Worm (Caenorhabditis elegans): ENCODE results near the gene F46F5.10.

Gene F46F5.10

DNA sequence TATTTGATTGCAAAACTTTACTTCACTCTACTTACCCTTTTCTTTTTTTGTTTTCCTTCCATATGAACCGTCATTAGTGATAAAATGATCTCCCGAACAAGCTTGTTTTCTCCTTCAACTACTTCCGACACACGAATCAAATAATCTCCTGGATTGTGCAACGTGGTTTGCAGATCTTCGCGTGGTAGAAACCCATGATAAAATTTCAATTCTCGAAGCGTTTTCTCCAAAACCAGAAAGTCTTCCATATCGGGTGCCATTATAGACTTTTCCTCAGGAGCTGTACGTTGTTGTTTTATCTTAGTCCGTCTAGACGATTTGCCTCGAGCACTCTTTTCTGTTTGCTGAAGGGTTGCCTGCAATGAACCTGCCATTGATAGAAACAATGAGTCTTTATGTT is 26.2 kb upstream of the F46F5.10 start:
- TF ChIP-seq fkh-10 (GFP tag; optimal IDR thresholded peaks at IDR 0.05) (no peak), unc-55 (GFP tag; optimal IDR thresholded peaks at IDR 0.05) (no peak), gmeb-2 (tag; optimal IDR thresholded peaks at IDR 0.05) (no peak), C08G9.2 (tag; optimal IDR thresholded peaks at IDR 0.05) (no peak), npax-4 (tag; optimal IDR thresholded peaks at IDR 0.05) (no peak), pha-2 (tag; optimal IDR thresholded peaks at IDR 0.05) (no peak), elt-2 (tag; optimal IDR thresholded peaks at IDR 0.05) (no peak), ama-1 (optimal IDR thresholded peaks at IDR 0.05) (no peak), pat-9 (tag; optimal IDR thresholded peaks at IDR 0.05) (no peak), ceh-18 (tag; optimal IDR thresholded peaks at IDR 0.05) (no peak), hlh-8 (tag; optimal IDR thresholded peaks at IDR 0.05) (no peak), ceh-9 (tag; optimal IDR thresholded peaks at IDR 0.05) (no peak), nhr-11 (tag; optimal IDR thresholded peaks at IDR 0.05) (no peak), K09A11.1 (tag; optimal IDR thresholded peaks at IDR 0.05; ENCODE audit: insufficient read depth) (no peak)

- TF ChIP-seq odd-2 (tag; optimal IDR thresholded peaks at IDR 0.05): no peak
- no peak for TF ChIP-seq elt-4 (tag; optimal IDR thresholded peaks at IDR 0.05)
- TF ChIP-seq ceh-2 (tag; optimal IDR thresholded peaks at IDR 0.05): no peak
- no peak for TF ChIP-seq pqm-1 (tag; optimal IDR thresholded peaks at IDR 0.05)
- TF ChIP-seq elt-2 (tag; optimal IDR thresholded peaks at IDR 0.05): no peak
- TF ChIP-seq ceh-9 (tag; optimal IDR thresholded peaks at IDR 0.05): no peak
- TF ChIP-seq che-1 (tag; optimal IDR thresholded peaks at IDR 0.05): no peak
These were observed 23.9 kb upstream of the F46F5.10 start, which contains the start of gene F46F5.14 for ce11 chrII:799700-800099. Gene F46F5.14 (plus strand): TSS chrII:800000.

DNA sequence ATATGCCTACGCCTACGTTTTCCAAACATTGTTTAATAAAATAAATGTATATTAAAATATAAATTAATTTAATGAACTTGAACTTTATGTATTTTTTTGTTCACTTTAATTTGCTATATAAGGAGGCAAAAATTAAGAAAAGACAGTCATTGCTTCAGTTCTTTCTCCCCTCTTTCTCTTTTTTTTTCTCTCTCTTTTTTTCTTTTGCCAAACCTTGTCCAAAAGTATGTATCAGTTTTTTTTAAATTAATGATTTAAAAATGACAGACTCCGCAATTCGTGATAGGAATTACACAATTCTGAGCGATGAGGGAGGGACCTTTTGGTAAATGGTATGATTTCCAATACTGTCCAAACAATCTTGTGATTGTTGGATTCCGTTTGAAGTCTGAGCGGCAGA is 20.6 kb upstream of the F46F5.10 start, which contains the start of gene F46F5.13:
F46F5.13 (plus strand) TSS at position 301 of the 400 bp plus-strand sequence.
- TF ChIP-seq tbx-7 (tag; optimal IDR thresholded peaks at IDR 0.05): no peak
- no peak for TF ChIP-seq gmeb-2 (tag; optimal IDR thresholded peaks at IDR 0.05)
- no peak for TF ChIP-seq ahr-1 (tag; optimal IDR thresholded peaks at IDR 0.05)
- no peak for TF ChIP-seq ceh-31 (tag; optimal IDR thresholded peaks at IDR 0.05)
- no peak for TF ChIP-seq odd-2 (tag; optimal IDR thresholded peaks at IDR 0.05)
- TF ChIP-seq unc-86 (tag; optimal IDR thresholded peaks at IDR 0.05): no peak
- TF ChIP-seq nhr-232 (tag; optimal IDR thresholded peaks at IDR 0.05): no peak

- no peak for TF ChIP-seq pax-1 (tag; optimal IDR thresholded peaks at IDR 0.05)
- TF ChIP-seq pha-4 (tag; optimal IDR thresholded peaks at IDR 0.05): no peak
- no peak for TF ChIP-seq T23F11.4 (GFP tag; optimal IDR thresholded peaks at IDR 0.05)
- TF ChIP-seq pros-1 (tag; optimal IDR thresholded peaks at IDR 0.05): no peak
- TF ChIP-seq nhr-232 (tag; optimal IDR thresholded peaks at IDR 0.05): no peak
- no peak for TF ChIP-seq ceh-18 (tag; optimal IDR thresholded peaks at IDR 0.05)
- TF ChIP-seq sox-2 (GFP tag; IDR thresholded peaks at IDR 0.05): no peak
These were observed 15.2 kb upstream of the F46F5.10 start, which contains the start of gene F46F5.11 for ce11 chrII:808457-808856. Gene F46F5.11 (plus strand): TSS chrII:808757.

ce11 chrII:812917-813316 is 10.7 kb upstream of the F46F5.10 start, which contains the start of gene F46F5.5:
Gene F46F5.5 (minus strand): TSS chrII:813017.
- TF ChIP-seq ztf-16 (tag; optimal IDR thresholded peaks at IDR 0.05): no peak
- TF ChIP-seq hlh-15 (tag; optimal IDR thresholded peaks at IDR 0.05): no peak
- TF ChIP-seq hlh-8 (tag; optimal IDR thresholded peaks at IDR 0.05): no peak
- no peak for TF ChIP-seq mec-3 (tag; optimal IDR thresholded peaks at IDR 0.05; ENCODE audit: borderline replicate concordance)
- no peak for TF ChIP-seq hlh-30 (tag; optimal IDR thresholded peaks at IDR 0.05; ENCODE audit: insufficient read depth)
- no peak for TF ChIP-seq C38D4.7 (GFP tag; optimal IDR thresholded peaks at IDR 0.05)
- no peak for TF ChIP-seq lim-6 (tag; optimal IDR thresholded peaks at IDR 0.05)
- no peak for TF ChIP-seq ceh-9 (tag; optimal IDR thresholded peaks at IDR 0.05)
- no peak for TF ChIP-seq sox-4 (tag; optimal IDR thresholded peaks at IDR 0.05)
- no peak for TF ChIP-seq sox-2 (GFP tag; IDR thresholded peaks at IDR 0.05)
- no peak for TF ChIP-seq T23F11.4 (GFP tag; optimal IDR thresholded peaks at IDR 0.05)
- no peak for TF ChIP-seq sdc-2 (tag; optimal IDR thresholded peaks at IDR 0.05)
- TF ChIP-seq pha-4 (tag; optimal IDR thresholded peaks at IDR 0.05): no peak
- TF ChIP-seq ttx-3 (tag; optimal IDR thresholded peaks at IDR 0.05): no peak
- TF ChIP-seq hlh-6 (tag; optimal IDR thresholded peaks at IDR 0.05): no peak
- TF ChIP-seq elt-4 (tag; optimal IDR thresholded peaks at IDR 0.05): no peak

Measured in whole organism, late embryonic.